Fruit fly (Drosophila melanogaster) whole organism, embryonic: Measurements from ENCODE around the gene amos.

Experiments
- Atf3 ChIP-seq: fragments of 200-800 bp; sonication (Bioruptor generic); optimal IDR thresholded peaks from 3 replicates; lab custom pipeline; 2016; ENCODE audit warnings: missing biosample characterization, missing genetic modification characterization
- BEAF-32 ChIP-seq: fragments of 200-800 bp; sonication (Bioruptor generic); optimal IDR thresholded peaks from 3 replicates; lab custom pipeline; 2017; ENCODE audit warnings: missing biosample characterization, missing genetic modification characterization, mild to moderate bottlenecking, moderate library complexity, missing genetic modification reagents
- CG11085 ChIP-seq: fragments of 200-800 bp; sonication (Bioruptor generic); IDR thresholded peaks from 2 replicates; pipeline ENCODE4 v1.3.6; 2022; ENCODE audit warnings: missing biosample characterization, missing genetic modification characterization
- CG1529 ChIP-seq: fragments of 200-800 bp; sonication (Bioruptor generic); optimal IDR thresholded peaks from 3 replicates; lab custom pipeline; 2018; ENCODE audit warnings: missing biosample characterization, missing genetic modification characterization
- CG1602 ChIP-seq: fragments of 200-800 bp; sonication (Bioruptor generic); optimal IDR thresholded peaks from 3 replicates; lab custom pipeline; 2016; ENCODE audit warnings: missing biosample characterization, missing genetic modification characterization
- CG18011 ChIP-seq: fragments of 200-800 bp; sonication (Bioruptor generic); optimal IDR thresholded peaks from 2 replicates; lab custom pipeline; 2017; ENCODE audit warnings: missing biosample characterization, missing genetic modification characterization, mild to moderate bottlenecking, moderate library complexity, missing genotype
- CG2889 ChIP-seq: fragments of 200-800 bp; sonication (Bioruptor generic); IDR thresholded peaks from 3 replicates; pipeline ENCODE4 v1.3.6; 2022; ENCODE audit warnings: missing biosample characterization, missing genetic modification characterization
- CG31441 ChIP-seq: fragments of 200-800 bp; sonication (Bioruptor generic); IDR thresholded peaks from 2 replicates; pipeline ENCODE4 v1.3.6; 2022; ENCODE audit warnings: missing biosample characterization, missing genetic modification characterization
- CG3847 ChIP-seq: fragments of 200-800 bp; sonication (Bioruptor generic); IDR thresholded peaks from 2 replicates; pipeline ENCODE4 v1.3.6; 2022; ENCODE audit warnings: missing biosample characterization, missing genetic modification characterization
- CG4282 ChIP-seq: fragments of 200-800 bp; sonication (Bioruptor generic); optimal IDR thresholded peaks from 2 replicates; lab custom pipeline; 2016; ENCODE audit warnings: missing biosample characterization, missing genetic modification characterization
- CG4360 ChIP-seq: fragments of 200-800 bp; sonication (Bioruptor generic); IDR thresholded peaks from 2 replicates; pipeline ENCODE4 v1.3.6; 2022; ENCODE audit warnings: missing biosample characterization, missing genetic modification characterization
- CG7963 ChIP-seq: fragments of 200-800 bp; sonication (Bioruptor generic); IDR thresholded peaks from 3 replicates; pipeline ENCODE4 v1.3.6; 2022; ENCODE audit warnings: missing biosample characterization, missing genetic modification characterization; ENCODE audit not compliant: partially characterized antibody
- CG8765 ChIP-seq: fragments of 200-800 bp; sonication (Bioruptor generic); IDR thresholded peaks from 2 replicates; pipeline ENCODE4 v1.3.6; 2022; ENCODE audit warnings: missing biosample characterization, missing genetic modification characterization
- Deaf1 ChIP-seq: fragments of 200-800 bp; optimal IDR thresholded peaks from 3 replicates; lab custom pipeline; 2019; ENCODE audit warnings: missing biosample characterization, mild to moderate bottlenecking, missing genetic modification characterization, moderate library complexity
- Doc3 ChIP-seq: fragments of 200-800 bp; sonication (Bioruptor generic); IDR thresholded peaks from 3 replicates; pipeline ENCODE4 v1.3.6; 2022; ENCODE audit warnings: missing biosample characterization, missing genetic modification characterization; ENCODE audit not compliant: partially characterized antibody
- Drgx ChIP-seq: fragments of 200-800 bp; sonication (Bioruptor generic); IDR thresholded peaks from 2 replicates; pipeline ENCODE4 v1.3.6; 2022; ENCODE audit warnings: missing biosample characterization, missing genetic modification characterization
- E2f2 ChIP-seq: fragments of 200-800 bp; sonication (Bioruptor generic); IDR thresholded peaks from 2 replicates; pipeline ENCODE4 v1.3.6; 2022; ENCODE audit warnings: missing biosample characterization, missing genetic modification characterization
- Hmr ChIP-seq: fragments of 200-800 bp; sonication (Bioruptor generic); optimal IDR thresholded peaks from 3 replicates; lab custom pipeline; 2017; ENCODE audit warnings: mild to moderate bottlenecking, missing biosample characterization, missing genetic modification reagents, missing genetic modification characterization
- Mrtf ChIP-seq: fragments of 200-800 bp; sonication (Bioruptor generic); IDR thresholded peaks from 3 replicates; pipeline ENCODE4 v1.3.6; 2022; ENCODE audit warnings: missing biosample characterization, missing genetic modification characterization
- NC2α ChIP-seq: fragments of 200-800 bp; sonication (Bioruptor generic); optimal IDR thresholded peaks from 2 replicates; lab custom pipeline; 2016; ENCODE audit warnings: missing biosample characterization, missing genetic modification characterization
- Nf-YB ChIP-seq: fragments of 200-800 bp; sonication (Bioruptor generic); optimal IDR thresholded peaks from 3 replicates; lab custom pipeline; 2019; ENCODE audit warnings: missing biosample characterization, mild to moderate bottlenecking, missing genetic modification characterization, moderate library complexity
- Rfx ChIP-seq: fragments of 200-800 bp; sonication (Bioruptor generic); IDR thresholded peaks from 2 replicates; pipeline ENCODE4 v1.3.6; 2022; ENCODE audit warnings: missing biosample characterization, missing genetic modification characterization
- Sry-δ ChIP-seq: fragments of 200-800 bp; sonication (Bioruptor generic); optimal IDR thresholded peaks from 2 replicates; lab custom pipeline; 2016; ENCODE audit warnings: missing biosample characterization, missing genetic modification characterization
- Tbp ChIP-seq: fragments of >200 bp; optimal IDR thresholded peaks from 2 replicates; lab custom pipeline; 2018; ENCODE audit warnings: missing biosample characterization, missing genetic modification characterization
- Xbp1 ChIP-seq: fragments of 200-800 bp; sonication (Bioruptor generic); optimal IDR thresholded peaks from 3 replicates; lab custom pipeline; 2016; ENCODE audit warnings: missing biosample characterization, mild to moderate bottlenecking, missing genetic modification characterization
- abd-A ChIP-seq: fragments of 200-800 bp; sonication (Bioruptor generic); optimal IDR thresholded peaks from 3 replicates; lab custom pipeline; 2019; ENCODE audit warnings: missing biosample characterization, mild to moderate bottlenecking, missing genetic modification characterization, moderate library complexity
- corto ChIP-seq: fragments of 200-800 bp; sonication (Bioruptor generic); optimal IDR thresholded peaks from 2 replicates; lab custom pipeline; 2016; ENCODE audit warnings: missing biosample characterization, mild to moderate bottlenecking, missing genetic modification characterization, moderate library complexity
- crc ChIP-seq: fragments of 200-800 bp; sonication (Bioruptor generic); optimal IDR thresholded peaks from 2 replicates; lab custom pipeline; 2016; ENCODE audit warnings: missing biosample characterization, missing genetic modification characterization
- croc ChIP-seq: fragments of 200-800 bp; sonication (Bioruptor generic); conservative IDR thresholded peaks from 3 replicates; pipeline ENCODE4 v1.3.6; 2022; ENCODE audit warnings: missing biosample characterization, missing genetic modification characterization
- da ChIP-seq: fragments of 200-800 bp; sonication (Bioruptor generic); optimal IDR thresholded peaks from 2 replicates; lab custom pipeline; 2016; ENCODE audit warnings: missing biosample characterization, missing genetic modification characterization
- danr ChIP-seq: fragments of 200-800 bp; sonication (Bioruptor generic); IDR thresholded peaks from 2 replicates; pipeline ENCODE4 v1.3.6; 2022; ENCODE audit warnings: missing biosample characterization, missing genetic modification characterization
- disco-r ChIP-seq: fragments of 200-800 bp; sonication (Bioruptor generic); optimal IDR thresholded peaks from 2 replicates; lab custom pipeline; 2016; ENCODE audit warnings: missing biosample characterization, missing genetic modification characterization
- en ChIP-seq: fragments of 200-800 bp; sonication (Bioruptor generic); optimal IDR thresholded peaks from 2 replicates; lab custom pipeline; 2016; ENCODE audit warnings: missing biosample characterization, missing genetic modification characterization
- ewg ChIP-seq: fragments of 200-800 bp; sonication (Bioruptor generic); optimal IDR thresholded peaks from 3 replicates; lab custom pipeline; 2017; ENCODE audit warnings: mild to moderate bottlenecking, missing biosample characterization, missing genetic modification reagents, missing genetic modification characterization
- eyg ChIP-seq: fragments of 200-800 bp; sonication (Bioruptor generic); optimal IDR thresholded peaks from 3 replicates; lab custom pipeline; 2016; ENCODE audit warnings: missing biosample characterization, missing genetic modification characterization
- fru ChIP-seq: fragments of >200 bp; optimal IDR thresholded peaks from 2 replicates; lab custom pipeline; 2017
- ftz-f1 ChIP-seq: fragments of 200-800 bp; sonication (Bioruptor generic); optimal IDR thresholded peaks from 2 replicates; lab custom pipeline; 2016; ENCODE audit warnings: missing biosample characterization, missing genetic modification characterization
- gcm2 ChIP-seq: fragments of 200-800 bp; sonication (Bioruptor generic); optimal IDR thresholded peaks from 2 replicates; lab custom pipeline; 2016; ENCODE audit warnings: missing biosample characterization, missing genetic modification characterization
- gsb-n ChIP-seq: fragments of 200-800 bp; sonication (Bioruptor generic); optimal IDR thresholded peaks from 3 replicates; lab custom pipeline; 2018; ENCODE audit warnings: missing biosample characterization, mild to moderate bottlenecking, missing genetic modification characterization
- ham ChIP-seq: fragments of 200-800 bp; sonication (Bioruptor generic); IDR thresholded peaks from 2 replicates; pipeline ENCODE4 v1.3.6; 2022; ENCODE audit warnings: missing biosample characterization, missing genetic modification characterization
- hbn ChIP-seq: fragments of 200-800 bp; sonication (Bioruptor generic); IDR thresholded peaks from 2 replicates; pipeline ENCODE4 v1.3.6; 2022; ENCODE audit warnings: missing biosample characterization, missing genetic modification characterization; ENCODE audit not compliant: partially characterized antibody
- hth ChIP-seq: fragments of >200 bp; optimal IDR thresholded peaks from 2 replicates; lab custom pipeline; 2017; ENCODE audit warnings: inconsistent platforms
- nerfin-1 ChIP-seq: fragments of 200-800 bp; sonication (Bioruptor generic); optimal IDR thresholded peaks from 3 replicates; lab custom pipeline; 2019; ENCODE audit warnings: missing biosample characterization, mild to moderate bottlenecking, missing genetic modification characterization, moderate library complexity
- nom ChIP-seq: fragments of 200-800 bp; sonication (Bioruptor generic); optimal IDR thresholded peaks from 2 replicates; lab custom pipeline; 2017; ENCODE audit warnings: missing biosample characterization, missing genetic modification characterization, mild to moderate bottlenecking, moderate library complexity, missing genetic modification reagents
- prd ChIP-seq, 3 experiments: fragments of >200 bp in 2 of 3; fragments of 200-800 bp in 1 of 3; sonication (Bioruptor generic) in 1 of 3; optimal IDR thresholded peaks in 2 of 3; IDR thresholded peaks in 1 of 3; 2 replicates in 2 of 3; 3 replicates in 1 of 3; pipeline versions ENCODE4 v1.3.6 to Lab custom; 2017 to 2022; ENCODE audit warnings: missing biosample characterization in 1 of 3, missing genetic modification characterization in 1 of 3
- row ChIP-seq: fragments of 200-800 bp; sonication (Bioruptor generic); IDR thresholded peaks from 3 replicates; pipeline ENCODE4 v1.3.6; 2022; ENCODE audit warnings: missing biosample characterization, missing genetic modification characterization
- sc ChIP-seq, 3 experiments: fragments of >200 bp in 2 of 3; fragments of 200-800 bp in 1 of 3; sonication (Bioruptor generic) in 1 of 3; optimal IDR thresholded peaks; 2 replicates in 2 of 3; 3 replicates in 1 of 3; lab custom pipeline; 2017; ENCODE audit warnings: mild to moderate bottlenecking in 1 of 3, missing biosample characterization in 1 of 3, missing genetic modification characterization in 1 of 3, missing genetic modification reagents in 1 of 3
- slbo ChIP-seq: fragments of 200-800 bp; sonication (Bioruptor generic); IDR thresholded peaks from 2 replicates; pipeline ENCODE4 v1.3.6; 2022; ENCODE audit warnings: missing biosample characterization, missing genetic modification characterization
- slou ChIP-seq: fragments of 200-800 bp; sonication (Bioruptor generic); optimal IDR thresholded peaks from 3 replicates; lab custom pipeline; 2016; ENCODE audit warnings: missing biosample characterization, missing genetic modification characterization
- tin ChIP-seq: fragments of 200-800 bp; sonication (Bioruptor generic); optimal IDR thresholded peaks from 3 replicates; lab custom pipeline; 2016; ENCODE audit warnings: missing biosample characterization, missing genetic modification characterization
- zf30C ChIP-seq: fragments of 200-800 bp; sonication (Bioruptor generic); optimal IDR thresholded peaks from 3 replicates; lab custom pipeline; 2018; ENCODE audit warnings: missing biosample characterization, mild to moderate bottlenecking, missing genetic modification characterization
- zfh2 ChIP-seq: fragments of 200-800 bp; sonication (Bioruptor generic); optimal IDR thresholded peaks from 2 replicates; lab custom pipeline; 2016; ENCODE audit warnings: missing biosample characterization, missing genetic modification characterization

The amos gene

DNA sequence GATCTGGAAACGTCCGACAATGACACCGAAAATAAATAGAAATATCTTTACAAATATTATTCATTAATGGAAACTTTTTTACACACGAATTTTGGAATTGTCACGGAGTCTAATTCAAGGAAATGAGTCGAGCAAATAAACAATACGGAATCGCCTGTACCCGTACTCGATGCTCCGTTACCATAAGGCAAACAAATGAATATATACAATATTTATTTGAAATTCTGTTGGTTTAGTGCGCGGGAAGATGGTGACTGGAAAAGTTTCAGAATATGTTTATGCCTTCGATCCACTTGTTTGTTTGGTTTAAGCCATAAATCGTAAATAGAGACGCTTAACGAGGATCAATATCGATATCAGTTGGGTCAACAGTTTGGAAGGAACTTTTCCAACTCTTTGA lies 40.3 kb downstream of the amos start (continued):
- TF ChIP-seq CG4282 (GFP tag; lab: Kevin White, UChicago) (no peak), fru (lab: Kevin White, UChicago) (no peak), gsb-n (tag; lab: Kevin White, UChicago) (no peak), tin (GFP tag; lab: Kevin White, UChicago) (no peak), row (GFP tag; lab: Robert Waterston, UW) (no peak), Xbp1 (no peak), eyg (GFP tag; lab: Kevin White, UChicago) (no peak), CG2889 (GFP tag; lab: Robert Waterston, UW) (no peak), Sry-δ (GFP tag; lab: Kevin White, UChicago) (no peak), ftz-f1 (GFP tag; lab: Kevin White, UChicago) (no peak), zf30C (GFP tag; lab: Kevin White, UChicago) (no peak), danr (GFP tag; lab: Robert Waterston, UW) (no peak), gcm2 (GFP tag; lab: Kevin White, UChicago) (no peak), CG1602 (no peak), CG18011 (no peak), ewg (GFP tag; lab: Kevin White, UChicago) (no peak), crc (GFP tag; lab: Kevin White, UChicago) (no peak), CG4360 (GFP tag; lab: Robert Waterston, UW) (no peak), corto (GFP tag; lab: Kevin White, UChicago) (no peak), CG11085 (GFP tag; lab: Robert Waterston, UW) (no peak), nerfin-1 (tag; lab: Kevin White, UChicago) (no peak), Tbp (GFP tag; lab: Kevin White, UChicago) (no peak), CG31441 (GFP tag; lab: Robert Waterston, UW) (no peak), BEAF-32 (no peak), Doc3 (GFP tag; lab: Robert Waterston, UW) (no peak), sc (optimal IDR thresholded peaks at IDR 0.05; lab: Kevin White, UChicago) (no peak), sc (GFP tag; optimal IDR thresholded peaks at IDR 0.05; lab: Kevin White, UChicago) (no peak), abd-A (tag; lab: Kevin White, UChicago) (no peak), Drgx (GFP tag; lab: Robert Waterston, UW) (no peak), da (GFP tag; lab: Kevin White, UChicago) (no peak), Atf3 (GFP tag; lab: Kevin White, UChicago) (no peak), nom (GFP tag; lab: Kevin White, UChicago) (no peak), zfh2 (no peak), disco-r (no peak), Mrtf (GFP tag; lab: Robert Waterston, UW) (no peak), CG3847 (GFP tag; lab: Robert Waterston, UW) (no peak), NC2α (GFP tag; lab: Kevin White, UChicago) (no peak), croc (GFP tag; lab: Robert Waterston, UW) (no peak), Hmr (GFP tag; lab: Kevin White, UChicago) (peak; percentile 21), Deaf1 (no peak), Rfx (GFP tag; lab: Robert Waterston, UW) (no peak), slbo (GFP tag; lab: Robert Waterston, UW) (no peak), CG1529 (GFP tag; lab: Kevin White, UChicago) (no peak), CG7963 (no peak), CG8765 (GFP tag; lab: Robert Waterston, UW) (no peak), slou (GFP tag; lab: Kevin White, UChicago) (no peak), Nf-YB (no peak), ham (GFP tag; lab: Robert Waterston, UW) (no peak), hth (no peak), en (GFP tag; lab: Kevin White, UChicago) (no peak), hbn (GFP tag; lab: Robert Waterston, UW) (no peak), E2f2 (no peak), prd (optimal IDR thresholded peaks at IDR 0.05; lab: Kevin White, UChicago) (no peak), prd (GFP tag; IDR thresholded peaks at IDR 0.05; lab: Robert Waterston, UW) (no peak)
